Worm (Caenorhabditis elegans): ENCODE results near the gene Y32B12B.4.

The Y32B12B.4 gene

ce11 chrV:16588428-16588827, 35.3 kb downstream of the Y32B12B.4 start, which contains the start of gene srw-73:
Gene srw-73, minus strand, starts transcription at chrV:16588528.
- TF ChIP-seq crh-2 (tag; optimal IDR thresholded peaks at IDR 0.05), result no peak
- no peak for TF ChIP-seq peb-1 (tag; optimal IDR thresholded peaks at IDR 0.05)
- TF ChIP-seq ztf-4 (tag; optimal IDR thresholded peaks at IDR 0.05), result no peak
- no peak for TF ChIP-seq egl-27 (tag; optimal IDR thresholded peaks at IDR 0.05)
- no peak for TF ChIP-seq nhr-12 (tag; optimal IDR thresholded peaks at IDR 0.05)
- no peak for TF ChIP-seq unc-55 (GFP tag; optimal IDR thresholded peaks at IDR 0.05)
- TF ChIP-seq ZK546.5 (tag; optimal IDR thresholded peaks at IDR 0.05), result no peak
- no peak for TF ChIP-seq C34F6.9 (tag; optimal IDR thresholded peaks at IDR 0.05)
- no peak for TF ChIP-seq nhr-6 (tag; optimal IDR thresholded peaks at IDR 0.05)

- TF ChIP-seq unc-55 (GFP tag; optimal IDR thresholded peaks at IDR 0.05), result no peak
- TF ChIP-seq nhr-77 (tag; optimal IDR thresholded peaks at IDR 0.05), result no peak
- TF ChIP-seq sem-4 (tag; optimal IDR thresholded peaks at IDR 0.05), result no peak
- TF ChIP-seq lin-11 (tag; optimal IDR thresholded peaks at IDR 0.05), result no peak
- no peak for TF ChIP-seq unc-39 (tag; optimal IDR thresholded peaks at IDR 0.05)
- no peak for TF ChIP-seq aly-2 (tag; optimal IDR thresholded peaks at IDR 0.05)
- TF ChIP-seq ceh-82 (tag; optimal IDR thresholded peaks at IDR 0.05), result no peak
- no peak for TF ChIP-seq mbf-1 (tag; optimal IDR thresholded peaks at IDR 0.05)
Observed at ce11 chrV:16589488-16589887, 36.4 kb downstream of the Y32B12B.4 start.

- TF ChIP-seq mdl-1 (tag; optimal IDR thresholded peaks at IDR 0.05) (no peak), nhr-12 (tag; optimal IDR thresholded peaks at IDR 0.05) (no peak), lin-11 (tag; optimal IDR thresholded peaks at IDR 0.05) (no peak), crh-2 (tag; optimal IDR thresholded peaks at IDR 0.05) (peak; percentile 13), elt-3 (tag; optimal IDR thresholded peaks at IDR 0.05) (no peak), mbf-1 (tag; optimal IDR thresholded peaks at IDR 0.05) (no peak), sma-9 (GFP tag; optimal IDR thresholded peaks at IDR 0.05) (peak; percentile 54), sma-9 (tag; optimal IDR thresholded peaks at IDR 0.05) (no peak), nhr-6 (tag; optimal IDR thresholded peaks at IDR 0.05) (peak; percentile 12), ceh-82 (tag; optimal IDR thresholded peaks at IDR 0.05) (no peak), gmeb-1 (tag; optimal IDR thresholded peaks at IDR 0.05) (peak; percentile 52), sma-3 (GFP tag; optimal IDR thresholded peaks at IDR 0.05) (peak; percentile 42), ama-1 (optimal IDR thresholded peaks at IDR 0.05) (peak; percentile 90), fos-1 (tag; optimal IDR thresholded peaks at IDR 0.05) (peak; percentile 40), skn-1 (tag; optimal IDR thresholded peaks at IDR 0.05) (no peak), sem-4 (tag; optimal IDR thresholded peaks at IDR 0.05) (no peak), egl-27 (tag; optimal IDR thresholded peaks at IDR 0.05) (no peak), nhr-237 (tag; optimal IDR thresholded peaks at IDR 0.05) (no peak), alr-1 (tag; optimal IDR thresholded peaks at IDR 0.05) (no peak), F13H6.1 (tag; optimal IDR thresholded peaks at IDR 0.05) (peak; percentile 55), nhr-77 (tag; optimal IDR thresholded peaks at IDR 0.05) (no peak), nhr-21 (tag; optimal IDR thresholded peaks at IDR 0.05) (peak; percentile 47), unc-55 (GFP tag; optimal IDR thresholded peaks at IDR 0.05) (no peak), blmp-1 (tag; optimal IDR thresholded peaks at IDR 0.05; ENCODE audit: insufficient read depth) (no peak), R02D3.7 (tag; optimal IDR thresholded peaks at IDR 0.05) (no peak), nhr-10 (tag; optimal IDR thresholded peaks at IDR 0.05) (no peak), C34F6.9 (tag; optimal IDR thresholded peaks at IDR 0.05) (peak; percentile 36), snpc-4 (tag; optimal IDR thresholded peaks at IDR 0.05) (peak; percentile 30), elt-1 (tag; optimal IDR thresholded peaks at IDR 0.05) (no peak), unc-62 (GFP tag; optimal IDR thresholded peaks at IDR 0.05) (no peak), dmd-4 (tag; optimal IDR thresholded peaks at IDR 0.05) (no peak), mab-5 (tag; optimal IDR thresholded peaks at IDR 0.05) (no peak), lsy-2 (tag; optimal IDR thresholded peaks at IDR 0.05) (peak; percentile 27 to 63), nhr-25 (tag; optimal IDR thresholded peaks at IDR 0.05) (no peak), nhr-11 (tag; optimal IDR thresholded peaks at IDR 0.05) (no peak), peb-1 (tag; optimal IDR thresholded peaks at IDR 0.05) (no peak), ztf-1 (GFP tag; conservative IDR thresholded peaks at IDR 0.05) (no peak), ztf-4 (tag; optimal IDR thresholded peaks at IDR 0.05) (peak; percentile 16), Y55F3AM.14 (GFP tag; optimal IDR thresholded peaks at IDR 0.05) (peak; percentile 72), ztf-11 (tag; optimal IDR thresholded peaks at IDR 0.05) (no peak), nhr-129 (tag; optimal IDR thresholded peaks at IDR 0.05) (peak; percentile 76), lin-39 (tag; optimal IDR thresholded peaks at IDR 0.05) (no peak), ceh-16 (tag; optimal IDR thresholded peaks at IDR 0.05) (no peak), lin-13 (GFP tag; optimal IDR thresholded peaks at IDR 0.05) (peak; percentile 52), aly-2 (tag; optimal IDR thresholded peaks at IDR 0.05) (no peak), unc-39 (tag; optimal IDR thresholded peaks at IDR 0.05) (no peak), ZK546.5 (tag; optimal IDR thresholded peaks at IDR 0.05) (no peak)
Observed at ce11 chrV:16591992-16592798, 39.1 kb downstream of the Y32B12B.4 start, which contains the start of gene srh-269. Gene srh-269, minus strand, starts transcription at chrV:16592042.
